Fruit fly (Drosophila melanogaster) whole organism, embryonic: ENCODE measurements around the gene CG8665.

Experiments used
- Abd-B ChIP-seq: fragments of 200-800 bp; sonication (Bioruptor generic); optimal IDR thresholded peaks from 2 replicates; lab custom pipeline; 2018; ENCODE audit warnings: missing biosample characterization, mild to moderate bottlenecking, missing genetic modification characterization, moderate library complexity
- Asciz ChIP-seq: fragments of 200-800 bp; sonication (Bioruptor generic); optimal IDR thresholded peaks from 2 replicates; lab custom pipeline; 2017; ENCODE audit warnings: missing biosample characterization, mild to moderate bottlenecking, missing genetic modification characterization, missing genetic modification reagents
- Bteb2 ChIP-seq: fragments of 200-800 bp; sonication (Bioruptor generic); optimal IDR thresholded peaks from 2 replicates; lab custom pipeline; 2016; ENCODE audit warnings: missing biosample characterization, missing genetic modification characterization
- CG10274 ChIP-seq: fragments of 200-800 bp; sonication (Bioruptor generic); optimal IDR thresholded peaks from 3 replicates; lab custom pipeline; 2017; ENCODE audit warnings: missing biosample characterization, mild to moderate bottlenecking, missing genetic modification characterization
- CG10366 ChIP-seq: fragments of 200-800 bp; sonication (Bioruptor generic); IDR thresholded peaks from 2 replicates; pipeline ENCODE4 v1.3.6; 2022; ENCODE audit warnings: missing biosample characterization, missing genetic modification characterization
- CG12104 ChIP-seq: fragments of 200-800 bp; sonication (Bioruptor generic); optimal IDR thresholded peaks from 3 replicates; lab custom pipeline; 2016; ENCODE audit warnings: missing biosample characterization, missing genetic modification characterization
- CG12391 ChIP-seq: fragments of 200-800 bp; sonication (Bioruptor generic); optimal IDR thresholded peaks from 3 replicates; lab custom pipeline; 2018; ENCODE audit warnings: missing biosample characterization, mild to moderate bottlenecking, missing genetic modification characterization, moderate library complexity
- CG15011 ChIP-seq: fragments of 200-800 bp; sonication (Bioruptor generic); optimal IDR thresholded peaks from 3 replicates; lab custom pipeline; 2018; ENCODE audit warnings: missing biosample characterization, mild to moderate bottlenecking, missing genetic modification characterization
- CG15073 ChIP-seq: fragments of 200-800 bp; sonication (Bioruptor generic); optimal IDR thresholded peaks from 2 replicates; lab custom pipeline; 2016; ENCODE audit warnings: missing biosample characterization, missing genetic modification characterization
- CG15479 ChIP-seq: fragments of 200-800 bp; sonication (Bioruptor generic); optimal IDR thresholded peaks from 3 replicates; lab custom pipeline; 2019; ENCODE audit warnings: missing biosample characterization, mild to moderate bottlenecking, missing genetic modification characterization, moderate library complexity
- CG1792 ChIP-seq: fragments of 200-800 bp; sonication (Bioruptor generic); optimal IDR thresholded peaks from 2 replicates; lab custom pipeline; 2016; ENCODE audit warnings: missing biosample characterization, missing genetic modification characterization
- CG18476 ChIP-seq: fragments of 200-800 bp; sonication (Bioruptor generic); optimal IDR thresholded peaks from 2 replicates; lab custom pipeline; 2016; ENCODE audit warnings: missing biosample characterization, mild to moderate bottlenecking, missing genetic modification characterization
- CG2129 ChIP-seq: fragments of 200-800 bp; sonication (Bioruptor generic); IDR thresholded peaks from 2 replicates; pipeline ENCODE4 v1.3.6; 2022; ENCODE audit warnings: missing biosample characterization, missing genetic modification characterization; ENCODE audit not compliant: partially characterized antibody
- CG2199 ChIP-seq: fragments of 200-800 bp; sonication (Bioruptor generic); IDR thresholded peaks from 3 replicates; pipeline ENCODE4 v1.3.6; 2022; ENCODE audit warnings: missing biosample characterization, missing genetic modification characterization
- CG2875 ChIP-seq: fragments of 200-800 bp; sonication (Bioruptor generic); optimal IDR thresholded peaks from 2 replicates; lab custom pipeline; 2017; ENCODE audit warnings: missing biosample characterization, mild to moderate bottlenecking, missing genetic modification characterization, missing genetic modification reagents
- CG3163 ChIP-seq: fragments of 200-800 bp; sonication (Bioruptor generic); optimal IDR thresholded peaks from 3 replicates; lab custom pipeline; 2016; ENCODE audit warnings: missing biosample characterization, missing genetic modification characterization
- CG32767 ChIP-seq: fragments of 200-800 bp; sonication (Bioruptor generic); IDR thresholded peaks from 2 replicates; pipeline ENCODE4 v1.3.6; 2022; ENCODE audit warnings: missing biosample characterization, missing genetic modification characterization
- CG34422 ChIP-seq: fragments of 200-800 bp; sonication (Bioruptor generic); IDR thresholded peaks from 3 replicates; pipeline ENCODE4 v1.3.6; 2022; ENCODE audit warnings: missing biosample characterization, missing genetic modification characterization
- CG5180 ChIP-seq: fragments of 200-800 bp; sonication (Bioruptor generic); optimal IDR thresholded peaks from 3 replicates; lab custom pipeline; 2017; ENCODE audit warnings: missing biosample characterization, missing genetic modification characterization, mild to moderate bottlenecking, moderate library complexity, missing genetic modification reagents
- CG7556 ChIP-seq: fragments of 200-800 bp; sonication (Bioruptor generic); optimal IDR thresholded peaks from 2 replicates; lab custom pipeline; 2017; ENCODE audit warnings: missing biosample characterization, mild to moderate bottlenecking, missing genetic modification characterization
- D19B ChIP-seq: fragments of 200-800 bp; sonication (Bioruptor generic); optimal IDR thresholded peaks from 2 replicates; lab custom pipeline; 2017; ENCODE audit warnings: missing biosample characterization, mild to moderate bottlenecking, missing genetic modification characterization
- E2f1 ChIP-seq: fragments of 200-800 bp; sonication (Bioruptor generic); IDR thresholded peaks from 2 replicates; pipeline ENCODE4 v1.3.6; 2022; ENCODE audit warnings: missing biosample characterization, missing genetic modification characterization
- ERR ChIP-seq: fragments of 200-800 bp; sonication (Bioruptor generic); optimal IDR thresholded peaks from 2 replicates; lab custom pipeline; 2016; ENCODE audit warnings: missing biosample characterization, missing genetic modification characterization
- Eip74EF ChIP-seq, 2 experiments: fragments of 200-800 bp in 1 of 2; fragments of >200 bp in 1 of 2; sonication (Bioruptor generic) in 1 of 2; optimal IDR thresholded peaks; 2 replicates each; lab custom pipeline; 2017 to 2019; ENCODE audit warnings: missing biosample characterization in 2 of 2, missing genetic modification characterization in 2 of 2, mild to moderate bottlenecking in 1 of 2, moderate library complexity in 1 of 2
- Fer2 ChIP-seq: fragments of 200-800 bp; sonication (Bioruptor generic); optimal IDR thresholded peaks from 2 replicates; lab custom pipeline; 2018; ENCODE audit warnings: missing biosample characterization, mild to moderate bottlenecking, missing genetic modification characterization, moderate library complexity
- HHEX ChIP-seq: fragments of 200-800 bp; sonication (Bioruptor generic); optimal IDR thresholded peaks from 3 replicates; lab custom pipeline; 2017; ENCODE audit warnings: missing biosample characterization, mild to moderate bottlenecking, missing genetic modification characterization, missing genetic modification reagents
- HLH3B ChIP-seq: fragments of 200-800 bp; sonication (Bioruptor generic); IDR thresholded peaks from 2 replicates; pipeline ENCODE4 v1.3.6; 2022; ENCODE audit warnings: missing biosample characterization, missing genetic modification characterization
- HLH54F ChIP-seq: fragments of 200-800 bp; sonication (Bioruptor generic); optimal IDR thresholded peaks from 3 replicates; lab custom pipeline; 2016; ENCODE audit warnings: missing biosample characterization, missing genetic modification characterization
- Hey ChIP-seq: fragments of 200-800 bp; sonication (Bioruptor generic); optimal IDR thresholded peaks from 3 replicates; lab custom pipeline; 2018; ENCODE audit warnings: missing biosample characterization, mild to moderate bottlenecking, missing genetic modification characterization
- Mrtf ChIP-seq: fragments of 200-800 bp; sonication (Bioruptor generic); IDR thresholded peaks from 3 replicates; pipeline ENCODE4 v1.3.6; 2022; ENCODE audit warnings: missing biosample characterization, missing genetic modification characterization
- Pdp1 ChIP-seq, 2 experiments: fragments of 200-800 bp; sonication (Bioruptor generic); optimal IDR thresholded peaks; 3 replicates each; lab custom pipeline; 2016; ENCODE audit warnings: missing biosample characterization in 2 of 2, missing genetic modification characterization in 2 of 2, mild to moderate bottlenecking in 1 of 2, moderate library complexity in 1 of 2
- ase ChIP-seq: fragments of 200-800 bp; sonication (Bioruptor generic); IDR thresholded peaks from 3 replicates; pipeline ENCODE4 v1.3.6; 2022; ENCODE audit warnings: missing biosample characterization, missing genetic modification characterization
- az2 ChIP-seq: fragments of 200-800 bp; sonication (Bioruptor generic); optimal IDR thresholded peaks from 3 replicates; lab custom pipeline; 2016; ENCODE audit warnings: missing biosample characterization, missing genetic modification characterization
- cg ChIP-seq: fragments of 200-800 bp; sonication (Bioruptor generic); optimal IDR thresholded peaks from 3 replicates; lab custom pipeline; 2019; ENCODE audit warnings: missing biosample characterization, mild to moderate bottlenecking, missing genetic modification characterization, moderate library complexity
- chinmo ChIP-seq: fragments of 200-800 bp; sonication (Bioruptor generic); IDR thresholded peaks from 4 replicates; pipeline ENCODE4 v1.3.6; 2022; ENCODE audit warnings: missing biosample characterization, missing genetic modification characterization; ENCODE audit not compliant: partially characterized antibody
- dati ChIP-seq: fragments of 200-800 bp; sonication (Bioruptor generic); IDR thresholded peaks from 2 replicates; pipeline ENCODE4 v1.3.6; 2022; ENCODE audit warnings: missing biosample characterization, missing genetic modification characterization
- fd3F ChIP-seq: fragments of 200-800 bp; sonication (Bioruptor generic); optimal IDR thresholded peaks from 2 replicates; lab custom pipeline; 2018; ENCODE audit warnings: missing biosample characterization, mild to moderate bottlenecking, missing genetic modification characterization, moderate library complexity
- gcm2 ChIP-seq: fragments of 200-800 bp; sonication (Bioruptor generic); optimal IDR thresholded peaks from 2 replicates; lab custom pipeline; 2016; ENCODE audit warnings: missing biosample characterization, missing genetic modification characterization
- hth ChIP-seq: fragments of >200 bp; optimal IDR thresholded peaks from 2 replicates; lab custom pipeline; 2017; ENCODE audit warnings: inconsistent platforms
- klu ChIP-seq: fragments of 200-800 bp; sonication (Bioruptor generic); IDR thresholded peaks from 2 replicates; pipeline ENCODE4 v1.3.6; 2022; ENCODE audit warnings: missing biosample characterization, missing genetic modification characterization
- lbe ChIP-seq: fragments of 200-800 bp; sonication (Bioruptor generic); optimal IDR thresholded peaks from 2 replicates; lab custom pipeline; 2016; ENCODE audit warnings: missing biosample characterization, mild to moderate bottlenecking, missing genetic modification characterization
- lilli ChIP-seq: fragments of 200-800 bp; sonication (Bioruptor generic); optimal IDR thresholded peaks from 3 replicates; lab custom pipeline; 2016; ENCODE audit warnings: missing biosample characterization, missing genetic modification characterization
- lmd ChIP-seq: fragments of 200-800 bp; sonication (Bioruptor generic); IDR thresholded peaks from 2 replicates; pipeline ENCODE4 v1.3.6; 2022; ENCODE audit warnings: missing biosample characterization, missing genetic modification characterization
- nau ChIP-seq: fragments of 200-800 bp; sonication (Bioruptor generic); optimal IDR thresholded peaks from 3 replicates; lab custom pipeline; 2017; ENCODE audit warnings: missing biosample characterization, mild to moderate bottlenecking, missing genetic modification characterization, missing genetic modification reagents
- rib ChIP-seq: fragments of 200-800 bp; sonication (Bioruptor generic); IDR thresholded peaks from 2 replicates; pipeline ENCODE4 v1.3.6; 2022; ENCODE audit warnings: missing biosample characterization, missing genetic modification characterization
- row ChIP-seq: fragments of 200-800 bp; sonication (Bioruptor generic); IDR thresholded peaks from 3 replicates; pipeline ENCODE4 v1.3.6; 2022; ENCODE audit warnings: missing biosample characterization, missing genetic modification characterization
- salm ChIP-seq: fragments of 200-800 bp; sonication (Bioruptor generic); optimal IDR thresholded peaks from 2 replicates; lab custom pipeline; 2018; ENCODE audit warnings: missing biosample characterization, mild to moderate bottlenecking, missing genetic modification characterization
- slbo ChIP-seq: fragments of 200-800 bp; sonication (Bioruptor generic); IDR thresholded peaks from 2 replicates; pipeline ENCODE4 v1.3.6; 2022; ENCODE audit warnings: missing biosample characterization, missing genetic modification characterization
- tin ChIP-seq: fragments of 200-800 bp; sonication (Bioruptor generic); optimal IDR thresholded peaks from 3 replicates; lab custom pipeline; 2016; ENCODE audit warnings: missing biosample characterization, missing genetic modification characterization
- vnd ChIP-seq: fragments of 200-800 bp; sonication (Bioruptor generic); IDR thresholded peaks from 3 replicates; pipeline ENCODE4 v1.3.6; 2022; ENCODE audit warnings: missing biosample characterization, missing genetic modification characterization; ENCODE audit not compliant: partially characterized antibody
- zen2 ChIP-seq: fragments of 200-800 bp; sonication (Bioruptor generic); IDR thresholded peaks from 3 replicates; pipeline ENCODE4 v1.3.6; 2022; ENCODE audit warnings: missing biosample characterization, missing genetic modification characterization; ENCODE audit not compliant: partially characterized antibody

The CG8665 gene

dm6 chr2L:21370886-21371285 is at the start of gene CG8665 (continued):
- TF ChIP-seq CG2199 (no peak), dati (GFP tag; lab: Robert Waterston, UW) (no peak), zen2 (GFP tag; lab: Robert Waterston, UW) (no peak), CG10366 (GFP tag; lab: Robert Waterston, UW) (no peak), lmd (no peak), lilli (peak; percentile 65), Abd-B (GFP tag; lab: Kevin White, UChicago) (no peak), D19B (no peak), salm (tag; lab: Kevin White, UChicago) (peak; percentile 29), CG3163 (GFP tag; lab: Kevin White, UChicago) (no peak), rib (no peak), CG7556 (no peak), CG12104 (no peak), CG34422 (GFP tag; lab: Robert Waterston, UW) (no peak), CG2875 (peak; percentile 9), CG1792 (GFP tag; lab: Kevin White, UChicago) (no peak), cg (GFP tag; lab: Kevin White, UChicago) (no peak), fd3F (GFP tag; lab: Kevin White, UChicago) (peak; percentile 42), CG32767 (GFP tag; lab: Robert Waterston, UW) (no peak), E2f1 (GFP tag; lab: Robert Waterston, UW) (no peak), Fer2 (peak; percentile 15), lbe (GFP tag; lab: Kevin White, UChicago) (peak; percentile 27), Mrtf (GFP tag; lab: Robert Waterston, UW) (no peak), tin (GFP tag; lab: Kevin White, UChicago) (peak; percentile 8), vnd (GFP tag; lab: Robert Waterston, UW) (no peak), klu (GFP tag; lab: Robert Waterston, UW) (no peak), row (GFP tag; lab: Robert Waterston, UW) (peak; percentile 92), Pdp1 (GFP tag; optimal IDR thresholded peaks at IDR 0.05; lab: Kevin White, UChicago) (peak in 1 of 2 experiments; percentile 55), Eip74EF (GFP tag; optimal IDR thresholded peaks at IDR 0.05; lab: Kevin White, UChicago) (peak in 1 of 2 experiments; percentile 6), ase (GFP tag; lab: Robert Waterston, UW) (no peak), chinmo (GFP tag; lab: Robert Waterston, UW) (no peak), hth (lab: Kevin White, UChicago) (no peak), CG15479 (no peak), HLH3B (GFP tag; lab: Robert Waterston, UW) (no peak), nau (GFP tag; lab: Kevin White, UChicago) (no peak), slbo (GFP tag; lab: Robert Waterston, UW) (peak; percentile 71), CG2129 (GFP tag; lab: Robert Waterston, UW) (no peak), HLH54F (peak; percentile 4), CG15073 (GFP tag; lab: Kevin White, UChicago) (no peak), CG5180 (no peak), CG10274 (GFP tag; lab: Kevin White, UChicago) (peak; percentile 49), ERR (GFP tag; lab: Kevin White, UChicago) (peak; percentile 7), CG18476 (no peak), gcm2 (no peak), Asciz (no peak), Bteb2 (GFP tag; lab: Kevin White, UChicago) (peak; percentile 5), HHEX (peak; percentile 47), Hey (tag; lab: Kevin White, UChicago) (no peak), CG12391 (peak; percentile 47), CG15011 (GFP tag; lab: Kevin White, UChicago) (no peak), az2 (peak; percentile 31)
